Worm (Caenorhabditis elegans) whole organism, midembryonic: ENCODE measurements around the gene cuc-1.

Source experiments
- T22C8.4 ChIP-seq: fragments of 200-800 bp; sonication (Bioruptor generic); IDR thresholded peaks from 2 replicates; pipeline ENCODE4 v1.3.6; 2022; ENCODE audit warnings: missing genetic modification characterization, missing compliant biosample characterization
- cog-1 ChIP-seq: sonication (generic microtip); optimal IDR thresholded peaks from 2 replicates; lab custom pipeline; 2016; ENCODE audit warnings: missing genetic modification characterization, missing compliant biosample characterization
- flt-1 ChIP-seq: fragments of 200-800 bp; sonication (Bioruptor generic); IDR thresholded peaks from 2 replicates; pipeline ENCODE4 v1.3.6; 2022; ENCODE audit warnings: missing genetic modification characterization, missing compliant biosample characterization
- klf-2 ChIP-seq: fragments of 200-800 bp; sonication (Bioruptor generic); conservative IDR thresholded peaks from 2 replicates; pipeline ENCODE4 v1.3.6; 2022; ENCODE audit warnings: missing genetic modification reagents, missing genetic modification characterization, missing compliant biosample characterization
- ztf-23 ChIP-seq: fragments of 200-800 bp; sonication (Bioruptor generic); IDR thresholded peaks from 2 replicates; pipeline ENCODE4 v1.3.6; 2022; ENCODE audit warnings: missing genetic modification reagents, missing genetic modification characterization, missing compliant biosample characterization
- ztf-29 ChIP-seq: fragments of 200-800 bp; sonication (Bioruptor generic); IDR thresholded peaks from 2 replicates; pipeline ENCODE4 v1.3.6; 2022; ENCODE audit warnings: missing genetic modification reagents, missing genetic modification characterization, missing compliant biosample characterization

DNA sequence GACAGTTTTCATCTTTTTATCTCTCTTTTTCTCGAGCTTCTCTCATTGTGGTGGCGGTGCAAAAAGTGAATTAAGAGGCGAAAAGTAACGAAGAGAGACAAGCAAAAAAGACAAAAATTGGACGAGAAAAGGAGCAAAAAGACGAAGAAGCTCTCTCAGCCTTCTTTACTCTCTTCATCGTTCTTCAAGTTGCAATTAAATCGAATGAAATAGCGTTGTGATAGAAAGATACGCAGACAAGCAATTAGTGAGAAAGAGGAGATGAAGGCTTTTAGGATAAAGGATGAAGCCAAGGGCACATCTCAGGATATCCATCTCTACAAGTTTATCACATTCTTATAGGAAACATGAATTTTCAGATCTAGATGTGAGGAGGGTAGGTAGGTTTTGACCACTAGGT is 12.6 kb downstream of the cuc-1 start:
- TF ChIP-seq klf-2, result no peak
- no peak for TF ChIP-seq ztf-23 (GFP tag; lab: Robert Waterston, UW)
- no peak for TF ChIP-seq cog-1 (tag; lab: Kevin White, UChicago)
- no peak for TF ChIP-seq ztf-29 (GFP tag; lab: Robert Waterston, UW)
- TF ChIP-seq T22C8.4, result no peak
- no peak for TF ChIP-seq flt-1 (GFP tag; lab: Robert Waterston, UW)
